Worm (Caenorhabditis elegans): ENCODE data around the gene Y47D3A.20.

ce11 chrIII:11243421-11243820 is 31.4 kb upstream of the Y47D3A.20 start:
- no peak for TF ChIP-seq nhr-237 (tag; optimal IDR thresholded peaks at IDR 0.05)
- TF ChIP-seq aly-2 (tag; optimal IDR thresholded peaks at IDR 0.05): no peak
- TF ChIP-seq ama-1 (optimal IDR thresholded peaks at IDR 0.05): no peak
- TF ChIP-seq elt-1 (tag; optimal IDR thresholded peaks at IDR 0.05): no peak
- no peak for TF ChIP-seq unc-39 (tag; optimal IDR thresholded peaks at IDR 0.05)
- no peak for TF ChIP-seq elt-3 (tag; optimal IDR thresholded peaks at IDR 0.05)
- TF ChIP-seq ceh-28 (tag; optimal IDR thresholded peaks at IDR 0.05): peak; percentile 85
- peak; percentile 44 for TF ChIP-seq ztf-4 (tag; optimal IDR thresholded peaks at IDR 0.05)

Data from whole organism, L3 larva.